Fruit fly (Drosophila melanogaster) S2 (cell line): Measurements from ENCODE around the gene CG5938.

ENCODE experiments used
- CG8478 ChIP-seq: fragments of >200 bp; optimal IDR thresholded peaks from 2 replicates; lab custom pipeline; 2018
- CTCF ChIP-seq, 2 experiments: fragments of >200 bp; optimal IDR thresholded peaks; 2 replicates each; lab custom pipeline; 2018

dm6 chr3R:27281022-27281810 lies 6.6 kb downstream of the CG5938 start:
- TF ChIP-seq CG8478 (no peak), CTCF (optimal IDR thresholded peaks at IDR 0.05; lab: Kevin White, UChicago) (peak; percentile 3 to 15)
